Worm (Caenorhabditis elegans): ENCODE data around the gene C06E4.8.

DNA sequence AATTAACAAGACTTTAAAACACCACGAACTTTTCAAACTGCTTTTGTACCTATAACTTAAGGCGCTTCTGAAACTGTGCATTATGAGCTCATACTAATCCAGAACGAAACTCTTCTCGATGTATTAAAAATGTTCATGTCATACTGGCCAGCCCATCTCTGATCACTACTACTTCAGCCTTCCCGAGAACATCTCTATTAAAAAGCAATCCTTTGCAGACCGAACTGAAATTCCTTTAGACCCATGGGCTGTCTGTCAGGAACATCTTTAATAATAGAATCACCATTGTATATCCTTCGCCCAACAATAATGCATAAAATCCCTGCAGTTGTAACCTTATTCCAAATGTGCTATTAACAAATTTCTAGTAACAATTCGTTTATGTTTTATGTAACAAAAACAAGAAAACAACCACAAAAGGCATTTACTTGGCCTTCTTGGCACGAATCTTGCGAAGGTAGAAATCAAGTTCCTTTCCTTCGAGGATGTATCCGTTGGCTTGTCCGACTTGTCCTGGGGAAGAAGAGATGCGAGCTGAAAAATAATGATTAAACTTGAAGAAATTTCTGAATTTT, 27.0 kb upstream of the C06E4.8 start:
- TF ChIP-seq cog-1 (tag; optimal IDR thresholded peaks at IDR 0.05) (no peak), flt-1 (GFP tag; IDR thresholded peaks at IDR 0.05) (no peak), T22C8.4 (GFP tag; IDR thresholded peaks at IDR 0.05) (no peak), tab-1 (GFP tag; IDR thresholded peaks at IDR 0.05) (no peak), ref-1 (GFP tag; conservative IDR thresholded peaks at IDR 0.05) (no peak)

All from whole organism, midembryonic.